Worm (Caenorhabditis elegans) whole organism, late embryonic: ENCODE results near the gene Y57G11C.31.

Experiments
- ceh-34 ChIP-seq: sonication (generic microtip); optimal IDR thresholded peaks from 2 replicates; lab custom pipeline; 2016; ENCODE audit warnings: mild to moderate bottlenecking, missing genetic modification characterization, missing compliant biosample characterization
- ceh-6 ChIP-seq: fragments of 200-800 bp; sonication (Bioruptor generic); optimal IDR thresholded peaks from 2 replicates; lab custom pipeline; 2018; ENCODE audit warnings: mild to moderate bottlenecking, missing genetic modification characterization, missing compliant biosample characterization
- fkh-6 ChIP-seq: sonication (generic microtip); optimal IDR thresholded peaks from 2 replicates; lab custom pipeline; 2016; ENCODE audit warnings: missing genetic modification characterization, missing compliant biosample characterization
- nhr-11 ChIP-seq: fragments of 150-350 bp; optimal IDR thresholded peaks from 2 replicates; lab custom pipeline; 2014; ENCODE audit warnings: missing biosample characterization, missing genetic modification characterization
- tbx-2 ChIP-seq: sonication (generic microtip); optimal IDR thresholded peaks from 2 replicates; lab custom pipeline; 2016; ENCODE audit warnings: missing genetic modification characterization, missing compliant biosample characterization

DNA sequence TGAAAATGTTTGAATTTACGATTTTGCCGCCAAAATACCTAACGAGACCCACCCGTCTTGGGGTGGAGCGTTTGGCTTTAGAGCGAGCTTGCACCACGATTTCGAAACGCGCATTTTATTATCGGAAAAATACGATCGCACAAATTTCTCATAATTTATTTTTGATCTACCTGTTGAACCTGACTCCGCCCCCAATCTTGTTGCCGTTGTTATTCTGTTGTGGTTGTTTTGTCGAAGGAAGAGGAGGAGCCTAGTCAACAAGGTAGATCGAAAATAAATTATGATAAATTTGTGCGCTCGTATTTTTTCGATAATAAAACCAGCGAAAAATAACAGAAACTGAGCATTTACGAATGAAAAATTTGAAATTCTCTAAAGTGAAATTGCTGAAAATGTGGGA is 18.2 kb upstream of the Y57G11C.31 start:
- no peak for TF ChIP-seq tbx-2 (tag; lab: Kevin White, UChicago)
- TF ChIP-seq nhr-11 (tag; lab: Kevin White, UChicago): no peak
- no peak for TF ChIP-seq fkh-6 (tag; lab: Kevin White, UChicago)
- no peak for TF ChIP-seq ceh-6 (GFP tag; lab: Kevin White, UChicago)
- no peak for TF ChIP-seq ceh-34 (tag; lab: Kevin White, UChicago)
